Worm (Caenorhabditis elegans): ENCODE results near the gene T21D12.7.

ce11 chrIV:269107-269506, 22.1 kb downstream of the T21D12.7 start, which contains the start of gene T21D12.11:
- TF ChIP-seq nhr-23 (tag; optimal IDR thresholded peaks at IDR 0.05) (no peak), alr-1 (tag; optimal IDR thresholded peaks at IDR 0.05) (no peak), lin-39 (tag; optimal IDR thresholded peaks at IDR 0.05) (no peak), R02D3.7 (tag; optimal IDR thresholded peaks at IDR 0.05) (no peak), elt-3 (tag; optimal IDR thresholded peaks at IDR 0.05) (no peak), nhr-77 (tag; optimal IDR thresholded peaks at IDR 0.05) (no peak), unc-62 (GFP tag; optimal IDR thresholded peaks at IDR 0.05) (no peak), blmp-1 (tag; optimal IDR thresholded peaks at IDR 0.05; ENCODE audit: insufficient read depth) (no peak), unc-39 (tag; optimal IDR thresholded peaks at IDR 0.05) (no peak), nhr-25 (tag; optimal IDR thresholded peaks at IDR 0.05) (no peak), sem-4 (tag; optimal IDR thresholded peaks at IDR 0.05) (no peak)
